Worm (Caenorhabditis elegans) whole organism, L3 larva: Measurements from ENCODE around the gene F42H10.3.
A peak's percentile ranks its signal among the peaks of the same experiment; 100 is the strongest.

ENCODE experiments used
- elt-1 ChIP-seq: fragments of 150-350 bp; optimal IDR thresholded peaks from 2 replicates; lab custom pipeline; 2014; ENCODE audit warnings: missing biosample characterization, missing genetic modification characterization
- fkh-10 ChIP-seq: sonication (generic microtip); optimal IDR thresholded peaks from 2 replicates; lab custom pipeline; 2017; ENCODE audit warnings: missing biosample characterization, missing genetic modification reagents, missing genetic modification characterization
- fos-1 ChIP-seq: fragments of 150-350 bp; optimal IDR thresholded peaks from 2 replicates; lab custom pipeline; 2014; ENCODE audit warnings: missing biosample characterization, missing genetic modification characterization
- lin-39 ChIP-seq: fragments of 150-350 bp; optimal IDR thresholded peaks from 2 replicates; lab custom pipeline; 2018; ENCODE audit warnings: missing biosample characterization, missing genetic modification reagents, missing genetic modification characterization
- nhr-77 ChIP-seq: fragments of 150-350 bp; optimal IDR thresholded peaks from 2 replicates; lab custom pipeline; 2014; ENCODE audit warnings: missing biosample characterization, missing genetic modification characterization
- pha-4 ChIP-seq: fragments of 150-350 bp; optimal IDR thresholded peaks from 2 replicates; lab custom pipeline; 2014; ENCODE audit warnings: missing biosample characterization, missing genetic modification reagents, missing genetic modification characterization
- unc-62 ChIP-seq: fragments of 150-350 bp; sonication (generic microtip); optimal IDR thresholded peaks from 4 replicates; lab custom pipeline; 2014; ENCODE audit warnings: missing biosample characterization, missing genetic modification reagents, missing genetic modification characterization

DNA sequence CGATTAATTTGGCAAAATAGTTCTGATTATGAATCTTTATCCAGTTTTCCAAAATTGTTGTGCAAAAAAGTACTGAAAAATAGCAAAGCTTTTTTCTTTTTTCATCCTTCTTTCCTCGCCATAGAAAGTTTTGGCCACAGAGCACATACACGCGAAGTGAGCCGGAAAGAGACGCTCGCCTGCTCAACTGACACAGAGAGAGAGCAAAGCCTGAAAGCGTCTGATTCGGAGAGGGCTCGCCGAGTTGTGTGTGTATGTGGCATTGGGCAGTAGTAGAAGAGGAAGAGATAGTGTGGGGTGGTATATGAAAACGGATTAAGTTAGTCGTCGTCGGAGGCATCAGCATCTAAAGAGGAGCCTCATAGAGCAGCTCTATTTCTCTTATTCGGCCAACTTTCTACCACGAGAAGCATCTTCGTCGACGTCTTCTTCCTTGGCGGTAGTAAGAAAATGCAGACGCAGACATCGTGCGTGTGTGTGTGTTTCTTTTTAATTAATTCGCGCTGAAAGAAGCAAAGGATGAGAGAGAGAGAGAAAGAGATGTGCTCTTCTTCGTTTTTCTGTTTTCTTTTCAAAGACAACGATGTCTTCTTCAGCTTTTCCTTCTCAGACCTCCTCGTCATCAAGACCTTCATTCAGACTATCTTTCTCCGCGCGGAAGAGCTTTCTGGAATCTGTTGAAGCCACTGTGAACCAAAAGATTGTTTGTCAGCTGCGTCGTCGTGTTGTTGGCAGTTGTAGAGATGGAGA is 25.9 kb downstream of the F42H10.3 start:
- TF ChIP-seq elt-1 (tag; lab: Kevin White, UChicago), result no peak
- TF ChIP-seq nhr-77 (tag; lab: Kevin White, UChicago), result no peak
- TF ChIP-seq fkh-10 (GFP tag; lab: Kevin White, UChicago), result peak; percentile 42
- no peak for TF ChIP-seq fos-1 (tag; lab: Kevin White, UChicago)
- peak; percentile 58 for TF ChIP-seq lin-39 (tag; lab: Kevin White, UChicago)
- no peak for TF ChIP-seq unc-62 (GFP tag; lab: Kevin White, UChicago)
- no peak for TF ChIP-seq pha-4 (tag; lab: Kevin White, UChicago)
